Fruit fly (Drosophila melanogaster) whole organism, wandering third instar larva: ENCODE data around the gene CG44954.

Source experiments
- Dfd ChIP-seq: fragments of >200 bp; optimal IDR thresholded peaks from 2 replicates; lab custom pipeline; 2017; ENCODE audit warnings: missing biosample characterization, missing genetic modification characterization
- Dif ChIP-seq: fragments of 200-275, 200-300 bp; sonication (Bioruptor generic); optimal IDR thresholded peaks from 2 replicates; lab custom pipeline; 2018; ENCODE audit warnings: missing biosample characterization, missing genetic modification characterization; ENCODE audit not compliant: partially characterized antibody
- HLH106 ChIP-seq: fragments of 200-800 bp; optimal IDR thresholded peaks from 3 replicates; lab custom pipeline; 2019; ENCODE audit warnings: missing biosample characterization, mild to moderate bottlenecking, missing genetic modification characterization, moderate library complexity
- Hr78 ChIP-seq: fragments of >200 bp; optimal IDR thresholded peaks from 2 replicates; lab custom pipeline; 2017; ENCODE audit warnings: missing biosample characterization, missing genetic modification characterization
- OdsH ChIP-seq: fragments of 200-800 bp; sonication (Bioruptor generic); optimal IDR thresholded peaks from 2 replicates; lab custom pipeline; 2016; ENCODE audit warnings: missing biosample characterization, mild to moderate bottlenecking, missing genetic modification characterization
- br ChIP-seq: fragments of 200-800 bp; sonication (Bioruptor generic); optimal IDR thresholded peaks from 2 replicates; lab custom pipeline; 2016; ENCODE audit warnings: missing biosample characterization, missing genetic modification characterization
- fru ChIP-seq: fragments of 200-800 bp; sonication (Bioruptor generic); optimal IDR thresholded peaks from 3 replicates; lab custom pipeline; 2016; ENCODE audit warnings: missing biosample characterization, mild to moderate bottlenecking, missing genetic modification characterization
- h ChIP-seq: fragments of 200-800 bp; sonication (Bioruptor generic); optimal IDR thresholded peaks from 3 replicates; lab custom pipeline; 2016; ENCODE audit warnings: missing biosample characterization, mild to moderate bottlenecking, missing genetic modification characterization
- pan ChIP-seq: fragments of >200 bp; optimal IDR thresholded peaks from 2 replicates; lab custom pipeline; 2017
- psq ChIP-seq: fragments of 200-800 bp; sonication (Bioruptor generic); optimal IDR thresholded peaks from 3 replicates; lab custom pipeline; 2017; ENCODE audit warnings: missing biosample characterization, mild to moderate bottlenecking, missing genetic modification characterization, moderate library complexity
- rgr ChIP-seq: fragments of 200-800 bp; sonication (Bioruptor generic); optimal IDR thresholded peaks from 3 replicates; lab custom pipeline; 2016; ENCODE audit warnings: missing biosample characterization, mild to moderate bottlenecking, missing genetic modification characterization
- tai ChIP-seq: sonication (Bioruptor generic); optimal IDR thresholded peaks from 2 replicates; lab custom pipeline; 2016; ENCODE audit warnings: missing biosample characterization, missing genetic modification characterization

DNA sequence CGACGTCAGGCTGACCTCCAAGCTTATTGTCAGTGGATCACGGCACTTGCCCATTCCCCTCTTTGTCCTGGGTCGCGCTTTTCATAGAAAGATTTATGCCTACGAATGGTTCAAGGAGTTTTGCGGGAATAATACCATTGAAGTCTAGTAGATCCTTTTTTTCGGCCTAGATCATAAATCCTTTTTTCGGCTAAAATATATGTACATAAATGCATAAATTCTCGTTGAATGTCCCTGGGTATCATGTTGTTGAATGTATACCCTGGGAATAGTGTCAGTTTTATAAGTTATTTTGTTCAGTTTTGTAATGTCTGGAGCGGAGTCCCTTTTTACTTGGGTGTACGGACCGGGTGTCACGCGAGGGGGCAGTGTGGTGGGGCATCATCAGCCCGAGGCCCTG lies 28.0 kb upstream of the CG44954 start, which contains the start of gene CG34433:
- TF ChIP-seq fru (GFP tag; lab: Kevin White, UChicago) (no peak), br (GFP tag; lab: Kevin White, UChicago) (no peak), tai (GFP tag; lab: Kevin White, UChicago) (no peak), Dif (GFP tag; lab: Kevin White, UChicago) (no peak), rgr (GFP tag; lab: Kevin White, UChicago) (no peak), psq (no peak), pan (lab: Kevin White, UChicago) (no peak), OdsH (GFP tag; lab: Kevin White, UChicago) (no peak), Dfd (GFP tag; lab: Kevin White, UChicago) (no peak), h (GFP tag; lab: Kevin White, UChicago) (no peak), Hr78 (GFP tag; lab: Kevin White, UChicago) (no peak), HLH106 (tag; lab: Kevin White, UChicago) (no peak)
